Fruit fly (Drosophila melanogaster) whole organism, pupa: ENCODE measurements around the gene Ahcy.
A peak's percentile ranks its signal among the peaks of the same experiment; 100 is the strongest.

ENCODE experiments used
- CG10348 ChIP-seq: fragments of 200-800 bp; sonication (Bioruptor generic); IDR thresholded peaks from 2 replicates; pipeline ENCODE4 v1.3.6; 2022; ENCODE audit warnings: missing biosample characterization, missing genetic modification characterization
- CG12605 ChIP-seq: fragments of 200-800 bp; sonication (Bioruptor generic); IDR thresholded peaks from 2 replicates; pipeline ENCODE4 v1.3.6; 2022; ENCODE audit warnings: missing biosample characterization, missing genetic modification characterization
- CG13204 ChIP-seq: fragments of 200-800 bp; sonication (Bioruptor generic); optimal IDR thresholded peaks from 2 replicates; lab custom pipeline; 2018; ENCODE audit warnings: missing biosample characterization, mild to moderate bottlenecking, missing genetic modification characterization, moderate library complexity
- CG14655 ChIP-seq: fragments of 200-800 bp; sonication (Bioruptor generic); optimal IDR thresholded peaks from 3 replicates; lab custom pipeline; 2017; ENCODE audit warnings: mild to moderate bottlenecking, missing biosample characterization, missing genetic modification reagents, missing genetic modification characterization
- CG15710 ChIP-seq: fragments of 200-800 bp; sonication (Bioruptor generic); optimal IDR thresholded peaks from 2 replicates; lab custom pipeline; 2018; ENCODE audit warnings: missing biosample characterization, mild to moderate bottlenecking, missing genetic modification characterization, moderate library complexity
- CG17806 ChIP-seq: fragments of 200-800 bp; sonication (Bioruptor generic); optimal IDR thresholded peaks from 2 replicates; lab custom pipeline; 2018; ENCODE audit warnings: missing biosample characterization, mild to moderate bottlenecking, missing genetic modification characterization, moderate library complexity
- CG32121 ChIP-seq: fragments of 200-800 bp; sonication (Bioruptor generic); IDR thresholded peaks from 2 replicates; pipeline ENCODE4 v1.3.6; 2022; ENCODE audit warnings: missing biosample characterization, missing genetic modification characterization
- CG34367 ChIP-seq: fragments of 200-800 bp; sonication (Bioruptor generic); optimal IDR thresholded peaks from 2 replicates; lab custom pipeline; 2018; ENCODE audit warnings: missing biosample characterization, mild to moderate bottlenecking, missing genetic modification characterization
- CG4496 ChIP-seq: fragments of 200-800 bp; sonication (Bioruptor generic); IDR thresholded peaks from 3 replicates; pipeline ENCODE4 v1.3.6; 2022; ENCODE audit warnings: missing biosample characterization, missing genetic modification characterization
- CG8159 ChIP-seq: fragments of 200-800 bp; sonication (Bioruptor generic); optimal IDR thresholded peaks from 3 replicates; lab custom pipeline; 2018; ENCODE audit warnings: missing biosample characterization, mild to moderate bottlenecking, missing genetic modification characterization, moderate library complexity
- CG8301 ChIP-seq: fragments of 200-800 bp; sonication (Bioruptor generic); optimal IDR thresholded peaks from 2 replicates; lab custom pipeline; 2018; ENCODE audit warnings: missing biosample characterization, mild to moderate bottlenecking, missing genetic modification characterization
- CG9948 ChIP-seq: fragments of 200-800 bp; sonication (Bioruptor generic); optimal IDR thresholded peaks from 2 replicates; lab custom pipeline; 2018; ENCODE audit warnings: missing biosample characterization, mild to moderate bottlenecking, missing genetic modification characterization, moderate library complexity
- D1 ChIP-seq: fragments of 200-800 bp; sonication (Bioruptor generic); optimal IDR thresholded peaks from 2 replicates; lab custom pipeline; 2018; ENCODE audit warnings: missing biosample characterization, mild to moderate bottlenecking, missing genetic modification characterization, moderate library complexity
- EcR ChIP-seq: fragments of 200-800 bp; sonication (Bioruptor generic); optimal IDR thresholded peaks from 3 replicates; lab custom pipeline; 2019; ENCODE audit warnings: missing biosample characterization, missing genetic modification characterization, mild to moderate bottlenecking, moderate library complexity, missing genetic modification reagents
- Ets98B ChIP-seq: fragments of 200-800 bp; sonication (Bioruptor generic); IDR thresholded peaks from 2 replicates; pipeline ENCODE4 v1.3.6; 2022; ENCODE audit warnings: missing biosample characterization, missing genetic modification characterization
- Pif1A ChIP-seq: fragments of 200-800 bp; sonication (Bioruptor generic); optimal IDR thresholded peaks from 3 replicates; lab custom pipeline; 2016; ENCODE audit warnings: missing biosample characterization, missing genetic modification characterization
- Pif1B ChIP-seq: fragments of 200-800 bp; sonication (Bioruptor generic); optimal IDR thresholded peaks from 3 replicates; lab custom pipeline; 2016; ENCODE audit warnings: missing biosample characterization, missing genetic modification characterization
- Snoo ChIP-seq: fragments of 200-800 bp; sonication (Bioruptor generic); optimal IDR thresholded peaks from 3 replicates; lab custom pipeline; 2017; ENCODE audit warnings: missing biosample characterization, mild to moderate bottlenecking, missing genetic modification characterization, inconsistent platforms
- fd96Ca ChIP-seq: fragments of 200-800 bp; sonication (Bioruptor generic); IDR thresholded peaks from 3 replicates; pipeline ENCODE4 v1.3.6; 2022; ENCODE audit warnings: missing biosample characterization, missing genetic modification characterization
- gl ChIP-seq: fragments of 200-800 bp; sonication (Bioruptor generic); optimal IDR thresholded peaks from 2 replicates; lab custom pipeline; 2018; ENCODE audit warnings: missing biosample characterization, mild to moderate bottlenecking, missing genetic modification characterization
- rn ChIP-seq: fragments of 200-800 bp; sonication (Bioruptor generic); IDR thresholded peaks from 2 replicates; pipeline ENCODE4 v1.3.6; 2022; ENCODE audit warnings: missing biosample characterization, missing genetic modification characterization

Ahcy gene

DNA sequence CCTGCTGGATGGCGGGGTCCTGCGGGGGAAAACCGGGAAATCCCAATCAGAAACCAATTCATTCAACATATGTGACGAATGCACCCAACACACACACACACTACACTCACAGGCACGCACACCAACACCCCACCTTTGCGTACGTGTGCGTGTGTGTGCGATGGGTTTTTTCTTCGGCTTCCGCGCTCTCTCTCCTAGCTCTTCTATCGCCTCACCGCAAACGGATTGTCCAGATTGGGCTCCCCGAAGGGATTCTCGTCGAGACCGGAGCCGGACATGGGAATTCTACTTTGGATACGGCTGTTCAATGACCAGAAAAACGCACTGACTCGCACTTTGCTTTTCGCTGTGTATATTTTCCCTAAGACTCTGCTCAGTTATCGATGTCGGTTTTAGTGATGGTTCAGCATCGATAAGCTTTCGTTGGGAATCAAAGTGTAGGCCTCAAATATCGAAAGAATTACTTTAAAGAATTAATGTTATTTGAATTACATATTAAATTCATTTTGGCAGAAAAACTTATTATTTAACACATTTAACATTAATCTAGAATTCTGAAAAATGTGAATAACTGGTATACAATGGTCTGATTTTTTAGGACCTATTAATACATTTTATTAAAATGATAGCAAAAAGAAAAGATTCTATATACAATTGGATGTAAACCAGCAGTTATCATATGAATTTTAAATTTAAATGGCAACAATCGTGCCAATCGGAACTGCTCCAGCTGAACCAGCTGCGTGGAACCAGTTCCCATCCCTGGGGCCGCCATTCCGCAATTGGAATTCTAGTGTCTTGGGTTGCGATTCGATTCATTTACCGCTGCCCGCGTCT is at the start of gene Ahcy, which contains the start of gene Scamp:
Gene Ahcy (plus strand): TSS at position 772 of the 837 bp plus-strand sequence.
Gene Scamp (minus strand): TSS at position 394 of the 837 bp plus-strand sequence.
- no peak for TF ChIP-seq CG17806 (tag; lab: Kevin White, UChicago)
- TF ChIP-seq, all 21 proteins: peak for 0

DNA sequence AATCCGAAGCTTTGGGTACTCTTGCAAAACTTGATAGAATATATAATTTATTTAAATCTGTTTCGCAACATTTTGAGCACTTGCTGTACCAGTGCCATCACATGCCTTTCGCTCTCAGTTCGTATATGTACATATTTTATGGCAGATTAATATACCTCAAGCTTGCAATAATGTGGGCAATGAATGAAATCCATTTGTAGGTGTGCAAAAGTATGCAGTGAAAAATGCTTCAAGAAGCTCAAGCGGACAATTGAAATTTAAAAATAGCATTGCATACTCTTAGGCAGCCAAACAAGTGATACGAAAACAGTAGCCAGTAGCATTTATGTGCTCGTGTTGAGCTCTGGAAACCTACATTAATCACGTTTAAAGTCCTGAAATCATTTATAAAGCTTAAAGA is 48.2 kb upstream of the Ahcy start:
- no peak for TF ChIP-seq CG15710
- no peak for TF ChIP-seq EcR (GFP tag; lab: Kevin White, UChicago)
- TF ChIP-seq CG12605 (GFP tag; lab: Robert Waterston, UW): no peak
- TF ChIP-seq CG9948 (tag; lab: Kevin White, UChicago): no peak
- TF ChIP-seq rn (GFP tag; lab: Robert Waterston, UW): no peak
- no peak for TF ChIP-seq CG10348 (GFP tag; lab: Robert Waterston, UW)
- no peak for TF ChIP-seq CG14655 (GFP tag; lab: Kevin White, UChicago)
- TF ChIP-seq Snoo (tag; lab: Kevin White, UChicago): no peak
- no peak for TF ChIP-seq fd96Ca (GFP tag; lab: Robert Waterston, UW)
- TF ChIP-seq CG17806 (tag; lab: Kevin White, UChicago): no peak
- TF ChIP-seq CG4496 (GFP tag; lab: Robert Waterston, UW): no peak
- TF ChIP-seq Pif1B (GFP tag; lab: Kevin White, UChicago): no peak
- TF ChIP-seq D1 (tag; lab: Kevin White, UChicago): no peak
- TF ChIP-seq CG8301 (tag; lab: Kevin White, UChicago): no peak
- no peak for TF ChIP-seq CG32121 (GFP tag; lab: Robert Waterston, UW)
- no peak for TF ChIP-seq CG13204
- TF ChIP-seq CG34367: no peak
- no peak for TF ChIP-seq Pif1A
- TF ChIP-seq gl (tag; lab: Kevin White, UChicago): no peak
- TF ChIP-seq, all 21 proteins: peak for 0

DNA sequence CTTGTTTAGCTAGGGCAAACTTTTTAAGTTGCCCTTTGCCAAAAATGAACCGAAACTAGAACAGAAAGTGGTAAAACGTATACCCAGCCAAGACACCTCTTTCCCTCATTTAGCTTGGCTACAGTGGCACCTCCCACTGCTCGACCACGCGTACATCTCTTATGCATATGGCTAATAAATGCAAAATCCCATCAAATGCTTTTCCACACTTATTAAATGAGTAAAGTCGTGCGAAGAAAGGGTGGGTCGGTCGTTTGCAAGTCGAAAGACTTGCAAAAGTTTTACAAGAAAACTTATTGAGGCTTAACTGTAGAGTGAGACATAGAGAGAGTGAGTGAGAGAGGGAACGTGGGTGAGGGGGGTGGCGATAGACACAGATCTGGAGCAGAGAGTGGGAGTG is 43.2 kb upstream of the Ahcy start:
- no peak for TF ChIP-seq gl (tag; lab: Kevin White, UChicago)
- no peak for TF ChIP-seq CG34367
- no peak for TF ChIP-seq Ets98B (GFP tag; lab: Robert Waterston, UW)
- no peak for TF ChIP-seq EcR (GFP tag; lab: Kevin White, UChicago)
- TF ChIP-seq CG10348 (GFP tag; lab: Robert Waterston, UW): no peak

DNA sequence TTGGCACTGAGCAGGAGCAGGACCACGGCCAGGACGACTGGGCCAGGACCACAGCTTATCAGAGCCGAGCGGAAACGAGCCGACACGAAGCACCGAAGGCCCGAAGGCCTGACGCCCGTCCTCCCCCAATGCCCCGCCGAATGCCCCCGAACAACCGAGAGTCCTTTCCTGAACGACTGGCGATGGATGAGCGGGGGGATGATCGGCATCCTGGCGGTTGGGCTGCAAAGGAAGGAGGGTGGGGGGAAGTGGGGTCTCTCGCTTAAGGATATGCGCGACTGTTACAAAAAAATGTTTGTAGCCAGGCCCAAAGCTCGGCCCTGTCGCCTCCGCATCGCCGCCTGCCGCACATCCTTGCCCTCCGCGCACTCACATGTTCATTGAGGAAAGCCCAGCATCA is 8.8 kb upstream of the Ahcy start, which contains the start of gene Cngl:
Gene Cngl (minus strand): TSS at position 8 of the 400 bp plus-strand sequence.
- TF ChIP-seq CG13204: peak; percentile 8
- no peak for TF ChIP-seq CG9948 (tag; lab: Kevin White, UChicago)

DNA sequence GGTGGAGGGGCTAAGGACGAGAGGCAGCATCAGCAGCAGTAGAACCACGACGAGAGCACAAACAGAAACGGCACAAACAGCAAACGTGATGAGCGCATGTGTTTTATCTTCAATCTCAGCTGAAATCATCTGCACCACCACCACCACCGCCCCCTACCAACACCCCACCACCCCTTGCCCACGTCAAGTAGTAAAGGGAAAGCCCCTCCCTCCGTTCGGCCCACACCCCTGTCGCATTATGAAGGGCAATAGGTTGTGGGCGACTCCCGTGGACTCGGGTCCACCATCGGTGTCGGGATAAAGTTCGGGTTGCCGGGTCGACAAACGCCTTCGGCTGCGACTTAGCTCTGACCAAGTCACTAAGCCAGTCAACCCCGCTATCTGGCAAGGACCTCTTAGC is 6.6 kb upstream of the Ahcy start:
- TF ChIP-seq CG10348 (GFP tag; lab: Robert Waterston, UW) (no peak), D1 (tag; lab: Kevin White, UChicago) (no peak), CG32121 (GFP tag; lab: Robert Waterston, UW) (no peak), Pif1A (no peak), CG17806 (tag; lab: Kevin White, UChicago) (no peak), CG34367 (no peak), CG15710 (no peak), Snoo (tag; lab: Kevin White, UChicago) (no peak), CG8301 (tag; lab: Kevin White, UChicago) (no peak), CG8159 (no peak), gl (tag; lab: Kevin White, UChicago) (no peak)

DNA sequence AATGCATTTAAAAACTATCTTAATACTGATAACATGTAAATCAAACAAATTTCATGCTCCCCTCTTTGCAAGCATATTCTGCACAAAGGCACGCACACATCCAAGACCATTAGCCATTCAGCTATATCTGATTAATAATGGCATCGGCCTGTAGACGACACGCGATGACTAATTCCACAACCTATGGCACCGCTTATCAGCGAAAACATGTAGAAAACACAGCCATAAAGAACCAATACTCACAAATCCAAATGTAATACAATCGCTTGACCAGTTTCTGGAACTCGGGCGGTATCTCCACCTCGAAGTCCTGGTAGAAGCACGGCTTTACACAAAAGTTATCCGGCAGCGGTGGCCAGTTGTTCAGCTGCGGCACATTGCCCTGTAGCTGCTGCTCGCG is 1.9 kb upstream of the Ahcy start:
- TF ChIP-seq EcR (GFP tag; lab: Kevin White, UChicago): peak; percentile 9
- no peak for TF ChIP-seq CG17806 (tag; lab: Kevin White, UChicago)
- TF ChIP-seq, all 21 proteins: peak for 1

DNA sequence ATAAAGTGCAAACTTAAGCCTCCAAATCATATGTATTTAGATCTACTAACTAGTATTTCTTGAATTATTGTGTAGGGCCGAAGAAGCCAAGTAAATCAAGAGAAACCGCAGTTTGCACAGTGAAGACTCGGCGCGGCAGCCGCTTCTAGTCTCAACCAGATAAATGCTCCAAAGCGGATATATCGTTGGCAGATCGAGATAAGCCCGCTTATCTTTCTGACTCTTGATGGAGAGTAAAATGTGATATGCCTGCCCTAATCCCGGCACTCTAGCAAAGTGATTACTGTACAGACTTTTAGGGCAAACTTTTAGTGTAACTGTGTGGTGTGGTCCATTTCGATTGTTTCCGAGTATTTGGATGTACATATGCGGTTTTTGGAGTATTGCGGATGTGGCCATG is 1.3 kb upstream of the Ahcy start:
- no peak for TF ChIP-seq CG15710
- TF ChIP-seq Snoo (tag; lab: Kevin White, UChicago): no peak
- TF ChIP-seq Pif1B (GFP tag; lab: Kevin White, UChicago): no peak
- TF ChIP-seq CG14655 (GFP tag; lab: Kevin White, UChicago): peak; percentile 9
- no peak for TF ChIP-seq EcR (GFP tag; lab: Kevin White, UChicago)
- no peak for TF ChIP-seq CG32121 (GFP tag; lab: Robert Waterston, UW)
- no peak for TF ChIP-seq gl (tag; lab: Kevin White, UChicago)
- TF ChIP-seq CG8159: no peak
- no peak for TF ChIP-seq rn (GFP tag; lab: Robert Waterston, UW)
- TF ChIP-seq CG4496 (GFP tag; lab: Robert Waterston, UW): peak; percentile 60; the same call in 1 of the 3 replicates
- TF ChIP-seq Pif1A: no peak
- TF ChIP-seq CG9948 (tag; lab: Kevin White, UChicago): no peak
- TF ChIP-seq CG17806 (tag; lab: Kevin White, UChicago): no peak
- TF ChIP-seq Ets98B (GFP tag; lab: Robert Waterston, UW): no peak; the same call in 1 of the 2 replicates
- no peak for TF ChIP-seq CG13204
- TF ChIP-seq D1 (tag; lab: Kevin White, UChicago): no peak
- no peak for TF ChIP-seq CG8301 (tag; lab: Kevin White, UChicago)
- no peak for TF ChIP-seq CG12605 (GFP tag; lab: Robert Waterston, UW)
- peak; percentile 13; the same call in 1 of the 3 replicates for TF ChIP-seq fd96Ca (GFP tag; lab: Robert Waterston, UW)
- no peak for TF ChIP-seq CG34367
